Worm (Caenorhabditis elegans) whole organism, L3 larva: ENCODE data around the gene npr-12.

ENCODE experiments used
- R02D3.7 ChIP-seq: fragments of 150-350 bp; optimal IDR thresholded peaks from 2 replicates; lab custom pipeline; 2014; ENCODE audit warnings: missing biosample characterization, missing genetic modification characterization
- ZK546.5 ChIP-seq: sonication (generic microtip); optimal IDR thresholded peaks from 2 replicates; lab custom pipeline; 2017; ENCODE audit warnings: missing biosample characterization, missing genetic modification characterization
- aly-2 ChIP-seq: fragments of 150-350 bp; optimal IDR thresholded peaks from 2 replicates; lab custom pipeline; 2014; ENCODE audit warnings: missing biosample characterization, missing genetic modification characterization
- ama-1 ChIP-seq: fragments of 150-350 bp; optimal IDR thresholded peaks from 2 replicates; lab custom pipeline; 2018
- ceh-16 ChIP-seq: sonication (generic microtip); optimal IDR thresholded peaks from 2 replicates; lab custom pipeline; 2017; ENCODE audit warnings: missing biosample characterization, missing genetic modification characterization
- ceh-28 ChIP-seq: fragments of 150-350 bp; optimal IDR thresholded peaks from 2 replicates; lab custom pipeline; 2014; ENCODE audit warnings: missing biosample characterization, missing genetic modification reagents, missing genetic modification characterization
- ceh-82 ChIP-seq: fragments of 150-350 bp; optimal IDR thresholded peaks from 2 replicates; lab custom pipeline; 2014; ENCODE audit warnings: missing biosample characterization, missing genetic modification characterization
- ceh-9 ChIP-seq: sonication (generic microtip); optimal IDR thresholded peaks from 2 replicates; lab custom pipeline; 2018; ENCODE audit warnings: missing biosample characterization, missing genetic modification characterization
- daf-12 ChIP-seq: fragments of 150-350 bp; optimal IDR thresholded peaks from 2 replicates; lab custom pipeline; 2014; ENCODE audit warnings: missing biosample characterization, missing genetic modification reagents, missing genetic modification characterization
- egl-27 ChIP-seq: sonication (generic microtip); optimal IDR thresholded peaks from 4 replicates; lab custom pipeline; 2017; ENCODE audit warnings: missing biosample characterization, missing genetic modification reagents, missing genetic modification characterization
- egl-5 ChIP-seq: fragments of 150-350 bp; optimal IDR thresholded peaks from 2 replicates; lab custom pipeline; 2017; ENCODE audit warnings: missing biosample characterization, missing genetic modification reagents, missing genetic modification characterization, inconsistent platforms
- elt-1 ChIP-seq: fragments of 150-350 bp; optimal IDR thresholded peaks from 2 replicates; lab custom pipeline; 2014; ENCODE audit warnings: missing biosample characterization, missing genetic modification characterization
- elt-2 ChIP-seq: sonication (generic microtip); optimal IDR thresholded peaks from 2 replicates; lab custom pipeline; 2016; ENCODE audit warnings: missing genetic modification reagents, mild to moderate bottlenecking, missing genetic modification characterization, missing compliant biosample characterization
- elt-3 ChIP-seq, 3 experiments: fragments of 150-350 bp in 1 of 3; sonication (generic microtip) in 2 of 3; optimal IDR thresholded peaks; 2 replicates in 2 of 3; 4 replicates in 1 of 3; lab custom pipeline; 2014 to 2017; ENCODE audit warnings: missing biosample characterization in 3 of 3, missing genetic modification characterization in 3 of 3
- eor-1 ChIP-seq, 2 experiments: fragments of 150-350 bp; optimal IDR thresholded peaks; 2 replicates each; lab custom pipeline; 2014 to 2018; ENCODE audit warnings: missing biosample characterization in 2 of 2, missing genetic modification characterization in 2 of 2
- fkh-10 ChIP-seq: sonication (generic microtip); optimal IDR thresholded peaks from 2 replicates; lab custom pipeline; 2017; ENCODE audit warnings: missing biosample characterization, missing genetic modification reagents, missing genetic modification characterization
- hmg-11 ChIP-seq: sonication (generic microtip); optimal IDR thresholded peaks from 2 replicates; lab custom pipeline; 2016; ENCODE audit warnings: missing genetic modification characterization, missing compliant biosample characterization
- jun-1 ChIP-seq: fragments of 150-350 bp; optimal IDR thresholded peaks from 2 replicates; lab custom pipeline; 2014; ENCODE audit warnings: missing biosample characterization, missing genetic modification reagents, missing genetic modification characterization
- lin-15B ChIP-seq: fragments of 150-350 bp; optimal IDR thresholded peaks from 2 replicates; lab custom pipeline; 2014; ENCODE audit warnings: missing biosample characterization, missing genetic modification characterization
- lin-39 ChIP-seq: fragments of 150-350 bp; optimal IDR thresholded peaks from 2 replicates; lab custom pipeline; 2018; ENCODE audit warnings: missing biosample characterization, missing genetic modification reagents, missing genetic modification characterization
- lsy-12 ChIP-seq: sonication (generic microtip); optimal IDR thresholded peaks from 2 replicates; lab custom pipeline; 2016; ENCODE audit warnings: mild to moderate bottlenecking, missing genetic modification characterization, missing compliant biosample characterization
- mdl-1 ChIP-seq: fragments of 150-350 bp; optimal IDR thresholded peaks from 2 replicates; lab custom pipeline; 2014; ENCODE audit warnings: missing biosample characterization, missing genetic modification characterization
- mml-1 ChIP-seq: fragments of 150-350 bp; sonication (generic microtip); optimal IDR thresholded peaks from 3 replicates; lab custom pipeline; 2014; ENCODE audit warnings: missing biosample characterization, missing genetic modification characterization
- nfya-1 ChIP-seq: sonication (generic microtip); optimal IDR thresholded peaks from 2 replicates; lab custom pipeline; 2017; ENCODE audit warnings: missing genetic modification characterization, mild to moderate bottlenecking, missing compliant biosample characterization, antibody characterized with exemption, moderate library complexity; ENCODE audit not compliant: insufficient read depth
- nhr-11 ChIP-seq: fragments of 150-350 bp; optimal IDR thresholded peaks from 2 replicates; lab custom pipeline; 2014; ENCODE audit warnings: missing biosample characterization, missing genetic modification characterization
- nhr-12 ChIP-seq: fragments of 150-350 bp; optimal IDR thresholded peaks from 2 replicates; lab custom pipeline; 2014; ENCODE audit warnings: missing biosample characterization, missing genetic modification characterization
- nhr-23 ChIP-seq: fragments of 150-350 bp; optimal IDR thresholded peaks from 2 replicates; lab custom pipeline; 2014; ENCODE audit warnings: missing biosample characterization, missing genetic modification reagents, missing genetic modification characterization
- nhr-237 ChIP-seq: fragments of 150-350 bp; optimal IDR thresholded peaks from 2 replicates; lab custom pipeline; 2014; ENCODE audit warnings: missing biosample characterization, missing genetic modification characterization
- nhr-25 ChIP-seq: sonication (generic microtip); optimal IDR thresholded peaks from 2 replicates; lab custom pipeline; 2017; ENCODE audit warnings: missing biosample characterization, missing genetic modification characterization
- nhr-28 ChIP-seq: fragments of 150-350 bp; optimal IDR thresholded peaks from 2 replicates; lab custom pipeline; 2014; ENCODE audit warnings: missing biosample characterization, missing genetic modification characterization
- nhr-43 ChIP-seq: sonication (generic microtip); optimal IDR thresholded peaks from 2 replicates; lab custom pipeline; 2016; ENCODE audit warnings: mild to moderate bottlenecking, missing genetic modification characterization, missing compliant biosample characterization; ENCODE audit not compliant: poor library complexity, severe bottlenecking
- nhr-67 ChIP-seq: fragments of 150-350 bp; optimal IDR thresholded peaks from 2 replicates; lab custom pipeline; 2014; ENCODE audit warnings: missing biosample characterization, missing genetic modification characterization
- nhr-76 ChIP-seq: fragments of 150-350 bp; sonication (generic microtip); optimal IDR thresholded peaks from 5 replicates; lab custom pipeline; 2014; ENCODE audit warnings: missing biosample characterization, missing genetic modification characterization
- nhr-77 ChIP-seq: fragments of 150-350 bp; optimal IDR thresholded peaks from 2 replicates; lab custom pipeline; 2014; ENCODE audit warnings: missing biosample characterization, missing genetic modification characterization
- pha-4 ChIP-seq: fragments of 150-350 bp; optimal IDR thresholded peaks from 2 replicates; lab custom pipeline; 2014; ENCODE audit warnings: missing biosample characterization, missing genetic modification reagents, missing genetic modification characterization
- pqm-1 ChIP-seq: fragments of 150-350 bp; optimal IDR thresholded peaks from 2 replicates; lab custom pipeline; 2017; ENCODE audit warnings: missing biosample characterization, missing genetic modification characterization, inconsistent platforms
- sea-2 ChIP-seq: fragments of 150-350 bp; sonication (generic microtip); optimal IDR thresholded peaks from 4 replicates; lab custom pipeline; 2014; ENCODE audit warnings: missing biosample characterization, missing genetic modification reagents, missing genetic modification characterization
- skn-1 ChIP-seq: fragments of 150-350 bp; optimal IDR thresholded peaks from 2 replicates; lab custom pipeline; 2014; ENCODE audit warnings: missing biosample characterization, missing genetic modification characterization
- snpc-4 ChIP-seq: fragments of 150-350 bp; optimal IDR thresholded peaks from 2 replicates; lab custom pipeline; 2014; ENCODE audit warnings: missing biosample characterization, missing genetic modification characterization
- tbx-2 ChIP-seq: sonication (generic microtip); optimal IDR thresholded peaks from 2 replicates; lab custom pipeline; 2016; ENCODE audit warnings: mild to moderate bottlenecking, missing genetic modification characterization, missing compliant biosample characterization
- unc-39 ChIP-seq: sonication (generic microtip); optimal IDR thresholded peaks from 4 replicates; lab custom pipeline; 2017; ENCODE audit warnings: missing biosample characterization, missing genetic modification characterization
- unc-62 ChIP-seq: fragments of 150-350 bp; sonication (generic microtip); optimal IDR thresholded peaks from 4 replicates; lab custom pipeline; 2014; ENCODE audit warnings: missing biosample characterization, missing genetic modification reagents, missing genetic modification characterization
- zag-1 ChIP-seq: fragments of 150-350 bp; optimal IDR thresholded peaks from 2 replicates; lab custom pipeline; 2014; ENCODE audit warnings: missing biosample characterization, missing genetic modification characterization
- ztf-11 ChIP-seq: fragments of 150-350 bp; optimal IDR thresholded peaks from 2 replicates; lab custom pipeline; 2014; ENCODE audit warnings: missing biosample characterization, missing genetic modification characterization
- ztf-4 ChIP-seq: fragments of 150-350 bp; optimal IDR thresholded peaks from 2 replicates; lab custom pipeline; 2014; ENCODE audit warnings: missing biosample characterization, missing genetic modification characterization

npr-12 gene

DNA sequence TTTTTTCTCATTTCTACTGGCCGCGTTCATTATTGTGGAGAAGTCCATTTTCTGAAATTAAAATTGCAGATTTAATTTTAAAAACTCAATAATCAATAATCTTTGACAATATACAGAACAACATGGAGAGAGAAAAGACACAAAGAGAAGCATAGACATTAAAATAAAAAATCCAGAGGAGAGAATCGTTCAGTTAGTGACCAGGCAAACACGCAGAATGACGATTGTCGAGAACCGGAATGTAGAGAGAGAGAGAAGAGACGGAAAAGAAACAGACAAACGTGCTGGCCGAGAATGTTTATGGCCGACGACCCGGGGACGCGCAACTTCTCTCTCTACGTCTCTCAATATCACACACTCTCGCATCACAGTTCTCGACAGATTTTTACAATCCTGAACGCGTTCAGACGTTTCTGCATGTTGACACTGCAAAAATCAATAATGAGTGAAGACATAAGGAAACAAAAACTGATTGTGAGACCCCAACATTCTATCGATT, 49.8 kb downstream of the npr-12 start, which contains the start of the genes T05A12.3 and T05A12.4:
TSS of gene T05A12.3 (minus strand) at position 51 of the 499 bp plus-strand sequence.
TSS of gene T05A12.4 (plus strand) at position 348 of the 499 bp plus-strand sequence.
- TF ChIP-seq nhr-67 (no peak), elt-2 (tag; lab: Kevin White, UChicago) (peak; percentile 30), lin-15B (tag; lab: Kevin White, UChicago) (peak; percentile 60), egl-5 (tag; lab: Kevin White, UChicago) (peak; percentile 56), ceh-16 (tag; lab: Kevin White, UChicago) (no peak), R02D3.7 (tag; lab: Kevin White, UChicago) (peak; percentile 44), zag-1 (no peak), ztf-4 (tag; lab: Kevin White, UChicago) (no peak), nhr-237 (tag; lab: Kevin White, UChicago) (no peak), snpc-4 (tag; lab: Kevin White, UChicago) (peak; percentile 63), pha-4 (tag; lab: Kevin White, UChicago) (no peak), nhr-23 (tag; lab: Kevin White, UChicago) (no peak), nhr-43 (tag; lab: Kevin White, UChicago) (peak; percentile 25), aly-2 (no peak), lin-39 (peak; percentile 46), nhr-25 (tag; lab: Kevin White, UChicago) (peak; percentile 65), nhr-12 (no peak), jun-1 (tag; lab: Kevin White, UChicago) (no peak), nfya-1 (tag; lab: Kevin White, UChicago) (peak; percentile 58), unc-39 (tag; lab: Kevin White, UChicago) (no peak), tbx-2 (tag; lab: Kevin White, UChicago) (no peak), elt-1 (tag; lab: Kevin White, UChicago) (no peak), ceh-28 (tag; lab: Kevin White, UChicago) (peak; percentile 10), nhr-28 (tag; lab: Kevin White, UChicago) (no peak), hmg-11 (tag; lab: Kevin White, UChicago) (peak; percentile 39), ceh-82 (tag; lab: Kevin White, UChicago) (no peak)

DNA sequence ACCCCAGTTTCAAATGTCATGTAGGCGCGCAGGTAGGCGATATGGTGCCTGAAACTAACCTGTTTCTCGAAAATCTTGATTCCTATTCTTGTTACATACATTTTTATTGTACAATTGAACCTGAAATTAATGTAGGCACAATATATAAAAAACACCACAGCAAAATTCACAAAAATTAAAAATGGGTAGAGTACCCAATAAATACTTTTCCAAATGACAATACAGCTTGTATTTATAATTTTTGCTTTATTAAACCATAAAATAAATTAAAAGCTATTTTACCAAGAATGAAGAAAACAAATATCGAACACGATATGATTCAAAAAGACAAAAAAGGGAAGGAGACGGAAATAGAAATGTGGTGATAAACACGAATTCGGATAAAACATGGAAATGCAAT, 54.1 kb downstream of the npr-12 start, which contains the start of gene tre-2:
TSS of gene tre-2 (minus strand) at position 101 of the 400 bp plus-strand sequence.
- no peak for TF ChIP-seq zag-1
- TF ChIP-seq hmg-11 (tag; lab: Kevin White, UChicago): no peak
- TF ChIP-seq sea-2 (GFP tag; lab: Kevin White, UChicago): no peak
- TF ChIP-seq pqm-1 (tag; lab: Kevin White, UChicago): no peak
- no peak for TF ChIP-seq unc-39 (tag; lab: Kevin White, UChicago)
- no peak for TF ChIP-seq ama-1
- TF ChIP-seq aly-2: no peak
- TF ChIP-seq daf-12 (tag; lab: Kevin White, UChicago): no peak
- no peak for TF ChIP-seq nhr-12
- TF ChIP-seq elt-1 (tag; lab: Kevin White, UChicago): no peak
- no peak for TF ChIP-seq ceh-9 (tag; lab: Kevin White, UChicago)
- TF ChIP-seq nfya-1 (tag; lab: Kevin White, UChicago): no peak

DNA sequence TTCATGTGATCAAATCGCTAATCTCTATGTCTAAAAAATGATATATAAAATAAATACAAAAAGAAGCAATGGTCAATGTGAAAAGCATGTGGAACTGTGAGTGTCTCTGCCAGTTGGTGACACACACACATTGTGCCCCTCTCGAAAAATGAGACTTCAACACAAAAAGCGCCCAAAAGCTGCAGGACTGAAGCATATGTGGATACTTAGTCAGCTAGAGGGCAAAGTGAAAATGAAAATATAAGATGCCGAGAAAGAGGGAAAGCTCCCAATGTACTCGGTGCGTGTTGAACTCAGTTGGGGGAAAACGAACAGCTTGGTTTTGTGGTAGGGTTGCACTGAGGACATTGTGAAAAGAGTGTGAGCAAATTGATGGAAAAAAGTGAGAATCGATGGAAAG, 56.3 kb downstream of the npr-12 start:
- no peak for TF ChIP-seq nhr-77 (tag; lab: Kevin White, UChicago)
- TF ChIP-seq ztf-4 (tag; lab: Kevin White, UChicago): no peak
- no peak for TF ChIP-seq nhr-76 (tag; lab: Kevin White, UChicago)
- TF ChIP-seq daf-12 (tag; lab: Kevin White, UChicago): no peak
- peak; percentile 87 for TF ChIP-seq pha-4 (tag; lab: Kevin White, UChicago)
- no peak for TF ChIP-seq lsy-12 (tag; lab: Kevin White, UChicago)
- TF ChIP-seq fkh-10: peak; percentile 8
- peak; percentile 32 for TF ChIP-seq mdl-1
- no peak for TF ChIP-seq unc-62
- TF ChIP-seq nhr-25 (tag; lab: Kevin White, UChicago): no peak
- peak; percentile 82 for TF ChIP-seq nfya-1 (tag; lab: Kevin White, UChicago)
- TF ChIP-seq snpc-4 (tag; lab: Kevin White, UChicago): no peak
- TF ChIP-seq nhr-43 (tag; lab: Kevin White, UChicago): no peak
- peak; percentile 31 for TF ChIP-seq nhr-11 (tag; lab: Kevin White, UChicago)
- TF ChIP-seq ama-1: no peak
- TF ChIP-seq ztf-11 (tag; lab: Kevin White, UChicago): no peak
- no peak for TF ChIP-seq nhr-23 (tag; lab: Kevin White, UChicago)
- TF ChIP-seq eor-1 (tag; optimal IDR thresholded peaks at IDR 0.05; lab: Kevin White, UChicago): no peak
- TF ChIP-seq mml-1: peak; percentile 62
- TF ChIP-seq pqm-1 (tag; lab: Kevin White, UChicago): no peak
- no peak for TF ChIP-seq jun-1 (tag; lab: Kevin White, UChicago)
- TF ChIP-seq ceh-28 (tag; lab: Kevin White, UChicago): peak; percentile 39
- no peak for TF ChIP-seq egl-27 (tag; lab: Kevin White, UChicago)
- TF ChIP-seq aly-2: no peak
- TF ChIP-seq lin-15B (tag; lab: Kevin White, UChicago): peak; percentile 27
- TF ChIP-seq elt-2 (tag; lab: Kevin White, UChicago): no peak
- no peak for TF ChIP-seq ceh-16 (tag; lab: Kevin White, UChicago)
- TF ChIP-seq ZK546.5 (tag; lab: Kevin White, UChicago): no peak
- TF ChIP-seq elt-3 (tag; optimal IDR thresholded peaks at IDR 0.05; lab: Kevin White, UChicago): no peak
- no peak for TF ChIP-seq hmg-11 (tag; lab: Kevin White, UChicago)
- TF ChIP-seq sea-2 (GFP tag; lab: Kevin White, UChicago): no peak
- TF ChIP-seq nhr-28 (tag; lab: Kevin White, UChicago): no peak
- no peak for TF ChIP-seq nhr-12
- no peak for TF ChIP-seq skn-1 (tag; lab: Kevin White, UChicago)
- TF ChIP-seq tbx-2 (tag; lab: Kevin White, UChicago): no peak
- no peak for TF ChIP-seq nhr-67
